Fruit fly (Drosophila melanogaster) ovary, adult (tissue): Measurements from ENCODE around the gene mip130.

Experiments
- CG17801 ChIP-seq: fragments of 200-800 bp; optimal IDR thresholded peaks from 2 replicates; lab custom pipeline; 2019; ENCODE audit warnings: missing biosample characterization, mild to moderate bottlenecking, missing genetic modification characterization, moderate library complexity; ENCODE audit not compliant: partially characterized antibody

Gene mip130

dm6 chrX:1944245-1945114 lies 36.4 kb downstream of the mip130 start:
- TF ChIP-seq CG17801 (GFP tag; lab: Kevin White, UChicago) = no peak

- TF ChIP-seq CG17801 (GFP tag; lab: Kevin White, UChicago) = no peak
Observed at dm6 chrX:1945241-1945640, 37.2 kb downstream of the mip130 start.

- peak; percentile 91 for TF ChIP-seq CG17801 (GFP tag; lab: Kevin White, UChicago)
Observed at dm6 chrX:1947178-1947872, 39.3 kb downstream of the mip130 start.

dm6 chrX:1947900-1948374 lies 39.9 kb downstream of the mip130 start:
- no peak for TF ChIP-seq CG17801 (GFP tag; lab: Kevin White, UChicago)

dm6 chrX:1948508-1949065 lies 40.5 kb downstream of the mip130 start:
- TF ChIP-seq CG17801 (GFP tag; lab: Kevin White, UChicago) = peak; percentile 94

dm6 chrX:1949598-1949997 lies 41.6 kb downstream of the mip130 start:
- TF ChIP-seq CG17801 (GFP tag; lab: Kevin White, UChicago) = no peak

dm6 chrX:1950311-1950710 lies 42.3 kb downstream of the mip130 start:
- TF ChIP-seq CG17801 (GFP tag; lab: Kevin White, UChicago) = no peak

dm6 chrX:1951391-1952066 lies 43.5 kb downstream of the mip130 start:
- TF ChIP-seq CG17801 (GFP tag; lab: Kevin White, UChicago) = peak; percentile 91

dm6 chrX:1952898-1953297 lies 44.9 kb downstream of the mip130 start:
- no peak for TF ChIP-seq CG17801 (GFP tag; lab: Kevin White, UChicago)

- TF ChIP-seq CG17801 (GFP tag; lab: Kevin White, UChicago) = no peak
Observed at dm6 chrX:1963192-1963590, 55.2 kb downstream of the mip130 start.

- TF ChIP-seq CG17801 (GFP tag; lab: Kevin White, UChicago) = peak; percentile 90
Observed at dm6 chrX:1963591-1964216, 55.7 kb downstream of the mip130 start.

- no peak for TF ChIP-seq CG17801 (GFP tag; lab: Kevin White, UChicago)
Observed at dm6 chrX:1964409-1965345, 56.6 kb downstream of the mip130 start.

- no peak for TF ChIP-seq CG17801 (GFP tag; lab: Kevin White, UChicago)
Observed at dm6 chrX:1965512-1965911, 57.5 kb downstream of the mip130 start.
